Worm (Caenorhabditis elegans): Measurements from ENCODE around the gene ZK105.3.

The ZK105.3 gene

DNA sequence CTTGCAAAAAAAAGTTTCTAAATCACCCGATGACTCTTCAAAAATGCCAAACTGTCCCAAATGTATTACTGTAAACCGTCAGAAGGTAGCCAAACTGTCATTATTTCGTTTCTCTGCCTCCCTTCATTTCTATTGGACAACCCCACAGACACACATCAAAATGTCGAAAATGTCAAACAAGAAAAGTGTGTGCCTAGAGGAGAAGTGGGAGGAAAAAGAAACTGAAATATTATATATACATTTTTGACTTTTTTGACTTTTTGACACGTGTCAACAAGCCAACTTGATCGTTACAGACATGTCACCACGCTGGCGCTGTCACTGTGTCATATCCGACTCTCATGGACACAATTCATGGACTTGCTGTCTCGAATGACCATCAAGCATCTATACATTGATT, 52.8 kb downstream of the ZK105.3 start:
- TF ChIP-seq hlh-11 (tag; optimal IDR thresholded peaks at IDR 0.05), result peak; percentile 23
- peak; percentile 56 for TF ChIP-seq dmd-6 (GFP tag; IDR thresholded peaks at IDR 0.05)
- no peak for TF ChIP-seq F37D6.2 (tag; optimal IDR thresholded peaks at IDR 0.05)
- TF ChIP-seq unc-130 (GFP tag; optimal IDR thresholded peaks at IDR 0.05), result no peak
- no peak for TF ChIP-seq nhr-237 (tag; optimal IDR thresholded peaks at IDR 0.05)
- no peak for TF ChIP-seq D1046.2 (GFP tag; IDR thresholded peaks at IDR 0.05)
- no peak for TF ChIP-seq mxl-3 (GFP tag; optimal IDR thresholded peaks at IDR 0.05)
- TF ChIP-seq zfp-3 (GFP tag; conservative IDR thresholded peaks at IDR 0.05), result no peak
- TF ChIP-seq daf-12 (tag; optimal IDR thresholded peaks at IDR 0.05), result no peak
- TF ChIP-seq ceh-32 (tag; optimal IDR thresholded peaks at IDR 0.05; ENCODE audit: poor library complexity), result no peak
- no peak for TF ChIP-seq aha-1 (tag)
- no peak for TF ChIP-seq nhr-10 (tag; optimal IDR thresholded peaks at IDR 0.05)
- no peak for TF ChIP-seq sdz-12 (GFP tag; optimal IDR thresholded peaks at IDR 0.05)
- TF ChIP-seq daf-16 (GFP tag; optimal IDR thresholded peaks at IDR 0.05), result peak in 1 of 2 experiments; percentile 15
- no peak for TF ChIP-seq daf-16 (tag; optimal IDR thresholded peaks at IDR 0.05)
- no peak for TF ChIP-seq lin-29 (GFP tag; IDR thresholded peaks at IDR 0.05)
- no peak for TF ChIP-seq lir-3 (tag; optimal IDR thresholded peaks at IDR 0.05)
- TF ChIP-seq zag-1 (tag; optimal IDR thresholded peaks at IDR 0.05), result no peak
- no peak for TF ChIP-seq set-16 (GFP tag; IDR thresholded peaks at IDR 0.05)
- TF ChIP-seq nhr-77 (tag; optimal IDR thresholded peaks at IDR 0.05), result no peak
- TF ChIP-seq tra-1 (GFP tag; IDR thresholded peaks at IDR 0.05), result peak; percentile 46; the same call in 1 of the 2 replicates
- TF ChIP-seq zip-2 (tag; optimal IDR thresholded peaks at IDR 0.05), result no peak
- no peak for TF ChIP-seq nhr-6 (tag; optimal IDR thresholded peaks at IDR 0.05)
- no peak for TF ChIP-seq ceh-20 (GFP tag; IDR thresholded peaks at IDR 0.05)
- TF ChIP-seq hlh-30 (tag; optimal IDR thresholded peaks at IDR 0.05; ENCODE audit: insufficient read depth), result no peak
- no peak for TF ChIP-seq mes-2 (tag; optimal IDR thresholded peaks at IDR 0.05; ENCODE audit: poor library complexity, severe bottlenecking)
- no peak for TF ChIP-seq spr-3 (GFP tag; optimal IDR thresholded peaks at IDR 0.05)

All from whole organism, L4 larva.